Fruit fly (Drosophila melanogaster) whole organism, embryonic: Measurements from ENCODE around the gene lectin-29Ca.

Source experiments
- BtbVII ChIP-seq: fragments of 200-800 bp; sonication (Bioruptor generic); optimal IDR thresholded peaks from 3 replicates; lab custom pipeline; 2017; ENCODE audit warnings: missing biosample characterization, mild to moderate bottlenecking, missing genetic modification characterization
- CG10267 ChIP-seq: fragments of 200-800 bp; sonication (Bioruptor generic); optimal IDR thresholded peaks from 2 replicates; lab custom pipeline; 2018; ENCODE audit warnings: missing biosample characterization, mild to moderate bottlenecking, missing genetic modification characterization, moderate library complexity
- CG12104 ChIP-seq: fragments of 200-800 bp; sonication (Bioruptor generic); optimal IDR thresholded peaks from 3 replicates; lab custom pipeline; 2016; ENCODE audit warnings: missing biosample characterization, missing genetic modification characterization
- CG12391 ChIP-seq: fragments of 200-800 bp; sonication (Bioruptor generic); optimal IDR thresholded peaks from 3 replicates; lab custom pipeline; 2018; ENCODE audit warnings: missing biosample characterization, mild to moderate bottlenecking, missing genetic modification characterization, moderate library complexity
- CG13287 ChIP-seq: fragments of 200-800 bp; sonication (Bioruptor generic); IDR thresholded peaks from 2 replicates; pipeline ENCODE4 v1.3.6; 2022; ENCODE audit warnings: missing biosample characterization, missing genetic modification characterization; ENCODE audit not compliant: partially characterized antibody
- CG13296 ChIP-seq: fragments of 200-800 bp; sonication (Bioruptor generic); optimal IDR thresholded peaks from 3 replicates; lab custom pipeline; 2018; ENCODE audit warnings: missing biosample characterization, mild to moderate bottlenecking, missing genetic modification characterization
- CG14014 ChIP-seq: fragments of 200-800 bp; sonication (Bioruptor generic); IDR thresholded peaks from 2 replicates; pipeline ENCODE4 v1.3.6; 2022; ENCODE audit warnings: missing biosample characterization, missing genetic modification characterization
- CG16815 ChIP-seq: fragments of 200-800 bp; sonication (Bioruptor generic); optimal IDR thresholded peaks from 3 replicates; lab custom pipeline; 2017; ENCODE audit warnings: missing biosample characterization, mild to moderate bottlenecking, missing genetic modification characterization
- CG18619 ChIP-seq: fragments of 200-800 bp; sonication (Bioruptor generic); optimal IDR thresholded peaks from 3 replicates; lab custom pipeline; 2017; ENCODE audit warnings: missing biosample characterization, mild to moderate bottlenecking, missing genetic modification characterization
- CG2199 ChIP-seq: fragments of 200-800 bp; sonication (Bioruptor generic); IDR thresholded peaks from 3 replicates; pipeline ENCODE4 v1.3.6; 2022; ENCODE audit warnings: missing biosample characterization, missing genetic modification characterization
- CG6272 ChIP-seq: fragments of 200-800 bp; sonication (Bioruptor generic); IDR thresholded peaks from 2 replicates; pipeline ENCODE4 v1.3.6; 2022; ENCODE audit warnings: missing biosample characterization, missing genetic modification characterization
- CG6683 ChIP-seq: fragments of 200-800 bp; sonication (Bioruptor generic); optimal IDR thresholded peaks from 2 replicates; lab custom pipeline; 2017; ENCODE audit warnings: missing biosample characterization, mild to moderate bottlenecking, missing genetic modification characterization, missing genetic modification reagents
- CG6791 ChIP-seq: fragments of 200-800 bp; sonication (Bioruptor generic); IDR thresholded peaks from 3 replicates; pipeline ENCODE4 v1.3.6; 2022; ENCODE audit warnings: missing biosample characterization, missing genetic modification characterization; ENCODE audit not compliant: partially characterized antibody
- CG7372 ChIP-seq: fragments of 200-800 bp; sonication (Bioruptor generic); IDR thresholded peaks from 2 replicates; pipeline ENCODE4 v1.3.6; 2022; ENCODE audit warnings: missing biosample characterization, missing genetic modification characterization
- CG7786 ChIP-seq: fragments of 200-800 bp; sonication (Bioruptor generic); optimal IDR thresholded peaks from 2 replicates; lab custom pipeline; 2016; ENCODE audit warnings: missing biosample characterization, missing genetic modification characterization
- CG7839 ChIP-seq: fragments of 200-800 bp; sonication (Bioruptor generic); optimal IDR thresholded peaks from 3 replicates; lab custom pipeline; 2018; ENCODE audit warnings: missing biosample characterization, mild to moderate bottlenecking, missing genetic modification characterization, moderate library complexity
- CG7987 ChIP-seq: fragments of 200-800 bp; sonication (Bioruptor generic); optimal IDR thresholded peaks from 2 replicates; lab custom pipeline; 2018; ENCODE audit warnings: missing biosample characterization, mild to moderate bottlenecking, missing genetic modification characterization, moderate library complexity
- CTCF ChIP-seq: fragments of 200-800 bp; sonication (Bioruptor generic); optimal IDR thresholded peaks from 2 replicates; lab custom pipeline; 2017; ENCODE audit warnings: missing biosample characterization, mild to moderate bottlenecking, missing genetic modification characterization, moderate library complexity
- E2f1 ChIP-seq: fragments of 200-800 bp; sonication (Bioruptor generic); IDR thresholded peaks from 2 replicates; pipeline ENCODE4 v1.3.6; 2022; ENCODE audit warnings: missing biosample characterization, missing genetic modification characterization
- HLH4C ChIP-seq: fragments of 200-800 bp; sonication (Bioruptor generic); IDR thresholded peaks from 3 replicates; pipeline ENCODE4 v1.3.6; 2022; ENCODE audit warnings: missing biosample characterization, missing genetic modification characterization; ENCODE audit not compliant: partially characterized antibody
- Med ChIP-seq: fragments of 200-800 bp; sonication (Bioruptor generic); peaks from one replicate; lab custom pipeline; 2016; ENCODE audit warnings: missing biosample characterization, missing genetic modification characterization, mild to moderate bottlenecking, inconsistent platforms, moderate library complexity
- Nf-YA ChIP-seq: fragments of 200-800 bp; sonication (Bioruptor generic); IDR thresholded peaks from 2 replicates; pipeline ENCODE4 v1.3.6; 2022; ENCODE audit warnings: missing biosample characterization, missing genetic modification characterization
- Nf-YB ChIP-seq: fragments of 200-800 bp; sonication (Bioruptor generic); optimal IDR thresholded peaks from 3 replicates; lab custom pipeline; 2019; ENCODE audit warnings: missing biosample characterization, mild to moderate bottlenecking, missing genetic modification characterization, moderate library complexity
- Opbp ChIP-seq: fragments of 200-800 bp; sonication (Bioruptor generic); IDR thresholded peaks from 3 replicates; pipeline ENCODE4 v1.3.6; 2022; ENCODE audit warnings: missing biosample characterization, missing genetic modification characterization; ENCODE audit not compliant: partially characterized antibody
- Optix ChIP-seq: fragments of 200-800 bp; sonication (Bioruptor generic); IDR thresholded peaks from 3 replicates; pipeline ENCODE4 v1.3.6; 2022; ENCODE audit warnings: missing biosample characterization, missing genetic modification characterization
- PHDP ChIP-seq: fragments of 200-800 bp; sonication (Bioruptor generic); optimal IDR thresholded peaks from 3 replicates; lab custom pipeline; 2018; ENCODE audit warnings: missing biosample characterization, mild to moderate bottlenecking, missing genetic modification characterization, moderate library complexity
- Sry-β ChIP-seq: fragments of 200-800 bp; sonication (Bioruptor generic); optimal IDR thresholded peaks from 2 replicates; lab custom pipeline; 2018; ENCODE audit warnings: missing biosample characterization, mild to moderate bottlenecking, missing genetic modification characterization, moderate library complexity
- ato ChIP-seq: fragments of 200-800 bp; sonication (Bioruptor generic); IDR thresholded peaks from 2 replicates; pipeline ENCODE4 v1.3.6; 2022; ENCODE audit warnings: missing biosample characterization, missing genetic modification characterization; ENCODE audit not compliant: partially characterized antibody
- bab2 ChIP-seq: fragments of 200-800 bp; sonication (Bioruptor generic); optimal IDR thresholded peaks from 2 replicates; lab custom pipeline; 2016; ENCODE audit warnings: missing biosample characterization, missing genetic modification characterization
- cas ChIP-seq: fragments of 200-800 bp; sonication (Bioruptor generic); IDR thresholded peaks from 2 replicates; pipeline ENCODE4 v1.3.6; 2022; ENCODE audit warnings: missing biosample characterization, missing genetic modification characterization
- chinmo ChIP-seq: fragments of 200-800 bp; sonication (Bioruptor generic); IDR thresholded peaks from 4 replicates; pipeline ENCODE4 v1.3.6; 2022; ENCODE audit warnings: missing biosample characterization, missing genetic modification characterization; ENCODE audit not compliant: partially characterized antibody
- dmrt99B ChIP-seq: fragments of 200-800 bp; sonication (Bioruptor generic); optimal IDR thresholded peaks from 2 replicates; lab custom pipeline; 2018; ENCODE audit warnings: missing biosample characterization, mild to moderate bottlenecking, missing genetic modification characterization, moderate library complexity
- emc ChIP-seq: fragments of 200-800 bp; sonication (Bioruptor generic); optimal IDR thresholded peaks from 2 replicates; lab custom pipeline; 2016; ENCODE audit warnings: missing biosample characterization, missing genetic modification characterization
- ems ChIP-seq: fragments of 200-800 bp; sonication (Bioruptor generic); optimal IDR thresholded peaks from 3 replicates; lab custom pipeline; 2016; ENCODE audit warnings: missing biosample characterization, missing genetic modification characterization
- eyg ChIP-seq: fragments of 200-800 bp; sonication (Bioruptor generic); optimal IDR thresholded peaks from 3 replicates; lab custom pipeline; 2016; ENCODE audit warnings: missing biosample characterization, missing genetic modification characterization
- fd102C ChIP-seq: fragments of 200-800 bp; sonication (Bioruptor generic); optimal IDR thresholded peaks from 2 replicates; lab custom pipeline; 2018; ENCODE audit warnings: missing biosample characterization, mild to moderate bottlenecking, missing genetic modification characterization, moderate library complexity
- insv ChIP-seq, 2 experiments: fragments of 200-800 bp; sonication (Bioruptor generic); optimal IDR thresholded peaks; 3 replicates each; lab custom pipeline; 2016 to 2018; ENCODE audit warnings: missing biosample characterization in 2 of 2, missing genetic modification characterization in 2 of 2
- lola ChIP-seq, 3 experiments: fragments of >200 bp in 2 of 3; fragments of 200-800 bp in 1 of 3; sonication (Bioruptor generic) in 1 of 3; optimal IDR thresholded peaks; 2 replicates each; lab custom pipeline; 2017 to 2019; ENCODE audit warnings: missing biosample characterization in 3 of 3, missing genetic modification characterization in 3 of 3, mild to moderate bottlenecking in 1 of 3, moderate library complexity in 1 of 3
- mam ChIP-seq: fragments of 200-800 bp; sonication (Bioruptor generic); optimal IDR thresholded peaks from 3 replicates; lab custom pipeline; 2016; ENCODE audit warnings: missing biosample characterization, missing genetic modification characterization
- p53 ChIP-seq: fragments of 200-800 bp; sonication (Bioruptor generic); optimal IDR thresholded peaks from 2 replicates; lab custom pipeline; 2016; ENCODE audit warnings: missing biosample characterization, missing genetic modification characterization
- sima ChIP-seq: fragments of 200-800 bp; sonication (Bioruptor generic); optimal IDR thresholded peaks from 2 replicates; lab custom pipeline; 2016; ENCODE audit warnings: missing biosample characterization, missing genetic modification characterization
- slbo ChIP-seq: fragments of 200-800 bp; sonication (Bioruptor generic); IDR thresholded peaks from 2 replicates; pipeline ENCODE4 v1.3.6; 2022; ENCODE audit warnings: missing biosample characterization, missing genetic modification characterization
- sna ChIP-seq: fragments of 200-800 bp; sonication (Bioruptor generic); IDR thresholded peaks from 2 replicates; pipeline ENCODE4 v1.3.6; 2022; ENCODE audit warnings: missing biosample characterization, missing genetic modification characterization; ENCODE audit not compliant: partially characterized antibody
- tll ChIP-seq, 2 experiments: fragments of 200-800 bp in 1 of 2; fragments of >200 bp in 1 of 2; sonication (Bioruptor generic) in 1 of 2; optimal IDR thresholded peaks; 2 replicates each; lab custom pipeline; 2017 to 2019; ENCODE audit warnings: missing biosample characterization in 2 of 2, missing genetic modification characterization in 2 of 2, mild to moderate bottlenecking in 1 of 2, moderate library complexity in 1 of 2
- vnd ChIP-seq: fragments of 200-800 bp; sonication (Bioruptor generic); IDR thresholded peaks from 3 replicates; pipeline ENCODE4 v1.3.6; 2022; ENCODE audit warnings: missing biosample characterization, missing genetic modification characterization; ENCODE audit not compliant: partially characterized antibody
- vvl ChIP-seq: fragments of 200-800 bp; sonication (Bioruptor generic); IDR thresholded peaks from 2 replicates; pipeline ENCODE4 v1.3.6; 2022; ENCODE audit warnings: missing biosample characterization, missing genetic modification characterization
- wor ChIP-seq: fragments of 200-800 bp; sonication (Bioruptor generic); IDR thresholded peaks from 2 replicates; pipeline ENCODE4 v1.3.6; 2022; ENCODE audit warnings: missing biosample characterization, missing genetic modification characterization

The lectin-29Ca gene

dm6 chr2L:8365701-8366643 is 28.1 kb downstream of the lectin-29Ca start, which contains the start of gene Pp2A-29B (continued):
- TF ChIP-seq bab2 (GFP tag; lab: Kevin White, UChicago) (no peak), lola (GFP tag; optimal IDR thresholded peaks at IDR 0.05; lab: Kevin White, UChicago) (peak in 1 of 3 experiments; percentile 32), p53 (no peak), CG13296 (GFP tag; lab: Kevin White, UChicago) (no peak), HLH4C (GFP tag; lab: Robert Waterston, UW) (peak; percentile 99), Nf-YB (no peak), slbo (GFP tag; lab: Robert Waterston, UW) (peak; percentile 56; the same call in 1 of the 2 replicates), fd102C (GFP tag; lab: Kevin White, UChicago) (no peak), Optix (GFP tag; lab: Robert Waterston, UW) (no peak), insv (GFP tag; optimal IDR thresholded peaks at IDR 0.05; lab: Kevin White, UChicago) (peak in 1 of 2 experiments; percentile 25), CG14014 (no peak), dmrt99B (tag; lab: Kevin White, UChicago) (no peak), CG16815 (no peak), BtbVII (GFP tag; lab: Kevin White, UChicago) (no peak), CG13287 (GFP tag; lab: Robert Waterston, UW) (peak; percentile 99), tll (GFP tag; optimal IDR thresholded peaks at IDR 0.05; lab: Kevin White, UChicago) (no peak), ems (GFP tag; lab: Kevin White, UChicago) (no peak), Med (GFP tag; lab: Kevin White, UChicago) (peak; percentile 57), mam (GFP tag; lab: Kevin White, UChicago) (peak; percentile 25), wor (no peak), vnd (peak; percentile 100), E2f1 (0 out of 2 replicates have a peak, but pooled peaks have one; percentile 23), CG7987 (no peak), vvl (GFP tag; lab: Robert Waterston, UW) (0 out of 2 replicates have a peak, but pooled peaks have one; percentile 11), CG12391 (tag; lab: Kevin White, UChicago) (peak; percentile 54), eyg (GFP tag; lab: Kevin White, UChicago) (no peak), CTCF (peak; percentile 21), CG12104 (GFP tag; lab: Kevin White, UChicago) (no peak), ato (GFP tag; lab: Robert Waterston, UW) (peak; percentile 95), CG7839 (peak; percentile 25), CG7372 (GFP tag; lab: Robert Waterston, UW) (no peak), CG2199 (GFP tag; lab: Robert Waterston, UW) (no peak), PHDP (tag; lab: Kevin White, UChicago) (no peak), CG6791 (peak; percentile 98), CG6272 (GFP tag; lab: Robert Waterston, UW) (peak; percentile 38; the same call in 1 of the 2 replicates), CG7786 (GFP tag; lab: Kevin White, UChicago) (no peak), CG18619 (GFP tag; lab: Kevin White, UChicago) (peak; percentile 27), Nf-YA (no peak), emc (GFP tag; lab: Kevin White, UChicago) (no peak), CG10267 (peak; percentile 62), CG6683 (GFP tag; lab: Kevin White, UChicago) (no peak), cas (GFP tag; lab: Robert Waterston, UW) (no peak), sna (GFP tag; lab: Robert Waterston, UW) (peak; percentile 99), Opbp (peak; percentile 96), sima (GFP tag; lab: Kevin White, UChicago) (no peak), chinmo (GFP tag; lab: Robert Waterston, UW) (peak; percentile 93; the same call in 3 of the 4 replicates), Sry-β (GFP tag; lab: Kevin White, UChicago) (peak; percentile 25)
